Fruit fly (Drosophila melanogaster) whole organism, embryonic: ENCODE data around the gene MRG15.

Source experiments
- ATbp ChIP-seq: fragments of 200-800 bp; sonication (Bioruptor generic); optimal IDR thresholded peaks from 2 replicates; lab custom pipeline; 2017; ENCODE audit warnings: missing biosample characterization, mild to moderate bottlenecking, missing genetic modification characterization, missing genetic modification reagents
- Ada2b ChIP-seq: fragments of 200-800 bp; sonication (Bioruptor generic); IDR thresholded peaks from 2 replicates; pipeline ENCODE4 v1.3.6; 2022; ENCODE audit warnings: missing biosample characterization, missing genetic modification characterization
- Adf1 ChIP-seq: fragments of 200-800 bp; sonication (Bioruptor generic); IDR thresholded peaks from 2 replicates; pipeline ENCODE4 v1.3.6; 2022; ENCODE audit warnings: missing biosample characterization, missing genetic modification characterization
- Bgb ChIP-seq: fragments of 200-800 bp; sonication (Bioruptor generic); IDR thresholded peaks from 2 replicates; pipeline ENCODE4 v1.3.6; 2022; ENCODE audit warnings: missing biosample characterization, missing genetic modification characterization; ENCODE audit not compliant: partially characterized antibody
- Blimp-1 ChIP-seq: fragments of 200-800 bp; sonication (Bioruptor generic); optimal IDR thresholded peaks from 3 replicates; lab custom pipeline; 2018; ENCODE audit warnings: missing biosample characterization, missing genetic modification characterization, mild to moderate bottlenecking, moderate library complexity, missing genetic modification reagents
- BtbVII ChIP-seq: fragments of 200-800 bp; sonication (Bioruptor generic); optimal IDR thresholded peaks from 3 replicates; lab custom pipeline; 2017; ENCODE audit warnings: missing biosample characterization, mild to moderate bottlenecking, missing genetic modification characterization
- CG11696 ChIP-seq: fragments of 200-800 bp; sonication (Bioruptor generic); IDR thresholded peaks from 2 replicates; pipeline ENCODE4 v1.3.6; 2022; ENCODE audit warnings: missing biosample characterization, missing genetic modification characterization
- CG14965 ChIP-seq: fragments of 200-800 bp; sonication (Bioruptor generic); optimal IDR thresholded peaks from 2 replicates; lab custom pipeline; 2016; ENCODE audit warnings: missing biosample characterization, missing genetic modification characterization, borderline replicate concordance
- CG15011 ChIP-seq: fragments of 200-800 bp; sonication (Bioruptor generic); optimal IDR thresholded peaks from 3 replicates; lab custom pipeline; 2018; ENCODE audit warnings: missing biosample characterization, mild to moderate bottlenecking, missing genetic modification characterization
- CG15269 ChIP-seq: fragments of 200-800 bp; sonication (Bioruptor generic); optimal IDR thresholded peaks from 2 replicates; lab custom pipeline; 2018; ENCODE audit warnings: missing biosample characterization, mild to moderate bottlenecking, missing genetic modification characterization, moderate library complexity
- CG2129 ChIP-seq: fragments of 200-800 bp; sonication (Bioruptor generic); IDR thresholded peaks from 2 replicates; pipeline ENCODE4 v1.3.6; 2022; ENCODE audit warnings: missing biosample characterization, missing genetic modification characterization; ENCODE audit not compliant: partially characterized antibody
- CG30020 ChIP-seq: fragments of 200-800 bp; optimal IDR thresholded peaks from 2 replicates; lab custom pipeline; 2019; ENCODE audit warnings: missing biosample characterization, mild to moderate bottlenecking, missing genetic modification characterization, moderate library complexity
- CG4404 ChIP-seq: fragments of 200-800 bp; sonication (Bioruptor generic); IDR thresholded peaks from 2 replicates; pipeline ENCODE4 v1.3.6; 2022; ENCODE audit warnings: missing biosample characterization, missing genetic modification characterization
- CG4424 ChIP-seq: fragments of 200-800 bp; sonication (Bioruptor generic); optimal IDR thresholded peaks from 3 replicates; lab custom pipeline; 2016; ENCODE audit warnings: missing biosample characterization, missing genetic modification characterization
- CG5953 ChIP-seq: fragments of 200-800 bp; sonication (Bioruptor generic); IDR thresholded peaks from 2 replicates; pipeline ENCODE4 v1.3.6; 2022; ENCODE audit warnings: missing biosample characterization, missing genetic modification characterization
- CG6254 ChIP-seq: fragments of 200-800 bp; sonication (Bioruptor generic); optimal IDR thresholded peaks from 3 replicates; lab custom pipeline; 2017; ENCODE audit warnings: mild to moderate bottlenecking, missing biosample characterization, missing genetic modification reagents, missing genetic modification characterization
- CG7745 ChIP-seq: fragments of 200-800 bp; sonication (Bioruptor generic); optimal IDR thresholded peaks from 2 replicates; lab custom pipeline; 2018; ENCODE audit warnings: missing biosample characterization, mild to moderate bottlenecking, missing genetic modification characterization, moderate library complexity
- CG9437 ChIP-seq: fragments of 200-800 bp; sonication (Bioruptor generic); optimal IDR thresholded peaks from 2 replicates; lab custom pipeline; 2018; ENCODE audit warnings: missing biosample characterization, mild to moderate bottlenecking, missing genetic modification characterization
- CG9797 ChIP-seq: fragments of 200-800 bp; sonication (Bioruptor generic); optimal IDR thresholded peaks from 3 replicates; lab custom pipeline; 2018; ENCODE audit warnings: missing biosample characterization, mild to moderate bottlenecking, missing genetic modification characterization
- Chrac-16 ChIP-seq: fragments of 200-800 bp; sonication (Bioruptor generic); optimal IDR thresholded peaks from 3 replicates; lab custom pipeline; 2016; ENCODE audit warnings: missing biosample characterization, missing genetic modification characterization
- CkIIα-i1 ChIP-seq: fragments of 200-800 bp; sonication (Bioruptor generic); IDR thresholded peaks from 2 replicates; pipeline ENCODE4 v1.3.6; 2022; ENCODE audit warnings: missing biosample characterization, missing genetic modification characterization
- D19B ChIP-seq: fragments of 200-800 bp; sonication (Bioruptor generic); optimal IDR thresholded peaks from 2 replicates; lab custom pipeline; 2017; ENCODE audit warnings: missing biosample characterization, mild to moderate bottlenecking, missing genetic modification characterization
- ERR ChIP-seq: fragments of 200-800 bp; sonication (Bioruptor generic); optimal IDR thresholded peaks from 2 replicates; lab custom pipeline; 2016; ENCODE audit warnings: missing biosample characterization, missing genetic modification characterization
- Hr3 ChIP-seq: fragments of 200-800 bp; sonication (Bioruptor generic); optimal IDR thresholded peaks from 3 replicates; lab custom pipeline; 2016; ENCODE audit warnings: missing biosample characterization, missing genetic modification characterization
- MTF-1 ChIP-seq: fragments of 200-800 bp; sonication (Bioruptor generic); optimal IDR thresholded peaks from 2 replicates; lab custom pipeline; 2018; ENCODE audit warnings: missing biosample characterization, mild to moderate bottlenecking, missing genetic modification characterization, borderline replicate concordance
- Pdp1 ChIP-seq, 2 experiments: fragments of 200-800 bp; sonication (Bioruptor generic); optimal IDR thresholded peaks; 3 replicates each; lab custom pipeline; 2016; ENCODE audit warnings: missing biosample characterization in 2 of 2, missing genetic modification characterization in 2 of 2, mild to moderate bottlenecking in 1 of 2, moderate library complexity in 1 of 2
- Sin3A ChIP-seq: fragments of >200 bp; optimal IDR thresholded peaks from 2 replicates; lab custom pipeline; 2018
- Six4 ChIP-seq: fragments of 200-800 bp; sonication (Bioruptor generic); optimal IDR thresholded peaks from 2 replicates; lab custom pipeline; 2016; ENCODE audit warnings: missing biosample characterization, missing genetic modification characterization
- Sox102F ChIP-seq: fragments of 200-800 bp; sonication (Bioruptor generic); optimal IDR thresholded peaks from 2 replicates; lab custom pipeline; 2018; ENCODE audit warnings: missing biosample characterization, mild to moderate bottlenecking, missing genetic modification characterization, moderate library complexity
- Stat92E ChIP-seq, 3 experiments: fragments of >200 bp in 2 of 3; fragments of 200-800 bp in 1 of 3; sonication (Bioruptor generic) in 1 of 3; optimal IDR thresholded peaks; 2 replicates each; lab custom pipeline; 2017 to 2019; ENCODE audit warnings: missing biosample characterization in 3 of 3, missing genetic modification characterization in 3 of 3, mild to moderate bottlenecking in 1 of 3, moderate library complexity in 1 of 3
- ase ChIP-seq: fragments of 200-800 bp; sonication (Bioruptor generic); IDR thresholded peaks from 3 replicates; pipeline ENCODE4 v1.3.6; 2022; ENCODE audit warnings: missing biosample characterization, missing genetic modification characterization
- crc ChIP-seq: fragments of 200-800 bp; sonication (Bioruptor generic); optimal IDR thresholded peaks from 2 replicates; lab custom pipeline; 2016; ENCODE audit warnings: missing biosample characterization, missing genetic modification characterization
- croc ChIP-seq: fragments of 200-800 bp; sonication (Bioruptor generic); conservative IDR thresholded peaks from 3 replicates; pipeline ENCODE4 v1.3.6; 2022; ENCODE audit warnings: missing biosample characterization, missing genetic modification characterization
- emc ChIP-seq: fragments of 200-800 bp; sonication (Bioruptor generic); optimal IDR thresholded peaks from 2 replicates; lab custom pipeline; 2016; ENCODE audit warnings: missing biosample characterization, missing genetic modification characterization
- ems ChIP-seq: fragments of 200-800 bp; sonication (Bioruptor generic); optimal IDR thresholded peaks from 3 replicates; lab custom pipeline; 2016; ENCODE audit warnings: missing biosample characterization, missing genetic modification characterization
- ewg ChIP-seq: fragments of 200-800 bp; sonication (Bioruptor generic); optimal IDR thresholded peaks from 3 replicates; lab custom pipeline; 2017; ENCODE audit warnings: mild to moderate bottlenecking, missing biosample characterization, missing genetic modification reagents, missing genetic modification characterization
- fd64A ChIP-seq: fragments of 200-800 bp; sonication (Bioruptor generic); optimal IDR thresholded peaks from 3 replicates; lab custom pipeline; 2018; ENCODE audit warnings: missing biosample characterization, mild to moderate bottlenecking, missing genetic modification characterization
- fd96Cb ChIP-seq: fragments of 200-800 bp; sonication (Bioruptor generic); optimal IDR thresholded peaks from 2 replicates; lab custom pipeline; 2018; ENCODE audit warnings: missing biosample characterization, mild to moderate bottlenecking, missing genetic modification characterization, moderate library complexity
- gem ChIP-seq: fragments of 200-800 bp; sonication (Bioruptor generic); optimal IDR thresholded peaks from 2 replicates; lab custom pipeline; 2019; ENCODE audit warnings: missing biosample characterization, mild to moderate bottlenecking, missing genetic modification characterization, moderate library complexity
- gro ChIP-seq: fragments of 200-800 bp; sonication (Bioruptor generic); optimal IDR thresholded peaks from 2 replicates; lab custom pipeline; 2016; ENCODE audit warnings: missing biosample characterization, missing genetic modification characterization
- hth ChIP-seq: fragments of >200 bp; optimal IDR thresholded peaks from 2 replicates; lab custom pipeline; 2017; ENCODE audit warnings: inconsistent platforms
- mld ChIP-seq: fragments of 200-800 bp; sonication (Bioruptor generic); IDR thresholded peaks from 3 replicates; pipeline ENCODE4 v1.3.6; 2022; ENCODE audit warnings: missing biosample characterization, missing genetic modification characterization; ENCODE audit not compliant: partially characterized antibody
- nom ChIP-seq: fragments of 200-800 bp; sonication (Bioruptor generic); optimal IDR thresholded peaks from 2 replicates; lab custom pipeline; 2017; ENCODE audit warnings: missing biosample characterization, missing genetic modification characterization, mild to moderate bottlenecking, moderate library complexity, missing genetic modification reagents
- sens-2 ChIP-seq: fragments of 200-800 bp; sonication (Bioruptor generic); IDR thresholded peaks from 2 replicates; pipeline ENCODE4 v1.3.6; 2022; ENCODE audit warnings: missing biosample characterization, missing genetic modification characterization
- seq ChIP-seq: fragments of 200-800 bp; sonication (Bioruptor generic); IDR thresholded peaks from 2 replicates; pipeline ENCODE4 v1.3.6; 2022; ENCODE audit warnings: missing biosample characterization, missing genetic modification characterization
- sqz ChIP-seq: fragments of 200-800 bp; sonication (Bioruptor generic); optimal IDR thresholded peaks from 3 replicates; lab custom pipeline; 2018; ENCODE audit warnings: missing biosample characterization, mild to moderate bottlenecking, missing genetic modification characterization
- stc ChIP-seq: fragments of 200-800 bp; sonication (Bioruptor generic); IDR thresholded peaks from 2 replicates; pipeline ENCODE4 v1.3.6; 2022; ENCODE audit warnings: missing biosample characterization, missing genetic modification characterization
- sug ChIP-seq: fragments of 200-800 bp; optimal IDR thresholded peaks from 2 replicates; lab custom pipeline; 2019; ENCODE audit warnings: missing biosample characterization, mild to moderate bottlenecking, missing genetic modification characterization, moderate library complexity
- unc-4 ChIP-seq: fragments of 200-800 bp; sonication (Bioruptor generic); IDR thresholded peaks from 2 replicates; pipeline ENCODE4 v1.3.6; 2022; ENCODE audit warnings: missing biosample characterization, missing genetic modification characterization; ENCODE audit not compliant: partially characterized antibody

Gene MRG15

DNA sequence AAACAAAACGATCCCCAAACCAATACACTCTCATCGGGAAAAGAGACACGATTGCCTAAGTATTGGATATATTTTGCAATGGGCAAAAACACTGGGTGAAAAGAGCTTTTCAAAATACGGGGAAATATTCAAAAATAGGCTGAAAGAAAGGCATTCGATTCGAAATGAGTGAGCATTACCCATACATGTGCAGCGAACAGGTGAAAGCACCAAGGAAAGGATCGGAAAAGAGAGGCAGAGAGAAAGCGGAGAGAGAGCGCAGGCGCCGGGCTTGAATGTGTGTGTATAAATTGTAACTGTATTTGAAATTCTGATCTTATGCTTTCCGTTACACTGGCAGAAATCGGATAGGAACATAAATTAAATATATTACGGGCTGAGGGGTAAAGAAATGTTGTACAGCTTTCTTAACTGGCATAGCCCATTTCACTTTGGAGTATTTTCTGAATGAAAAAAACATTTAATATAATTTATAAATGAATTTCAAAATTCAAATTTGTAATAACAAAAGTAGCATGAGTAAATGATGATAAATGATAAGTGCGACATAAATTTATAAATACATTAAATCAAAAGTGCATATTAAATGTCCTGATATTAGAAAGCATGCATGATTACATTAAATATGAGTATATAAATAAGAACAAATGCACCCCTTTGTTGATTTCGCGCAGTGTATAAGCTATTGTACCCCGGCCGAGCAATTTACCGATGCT is 2.9 kb upstream of the MRG15 start (continued):
- TF ChIP-seq Sox102F (GFP tag; lab: Kevin White, UChicago) (peak; percentile 78), Hr3 (GFP tag; lab: Kevin White, UChicago) (peak; percentile 83), CkIIα-i1 (GFP tag; lab: Robert Waterston, UW) (no peak), MTF-1 (GFP tag; lab: Kevin White, UChicago) (no peak), ERR (GFP tag; lab: Kevin White, UChicago) (no peak), CG30020 (tag; lab: Kevin White, UChicago) (peak; percentile 45), fd64A (no peak), ATbp (GFP tag; lab: Kevin White, UChicago) (peak; percentile 54), CG5953 (no peak), ewg (peak; percentile 54), Sin3A (lab: Kevin White, UChicago) (no peak), CG4424 (GFP tag; lab: Kevin White, UChicago) (peak; percentile 79), mld (GFP tag; lab: Robert Waterston, UW) (no peak), CG11696 (GFP tag; lab: Robert Waterston, UW) (no peak), ems (GFP tag; lab: Kevin White, UChicago) (no peak), Bgb (GFP tag; lab: Robert Waterston, UW) (no peak), CG2129 (GFP tag; lab: Robert Waterston, UW) (no peak), D19B (GFP tag; lab: Kevin White, UChicago) (peak; percentile 8), BtbVII (GFP tag; lab: Kevin White, UChicago) (peak; percentile 40), ase (GFP tag; lab: Robert Waterston, UW) (no peak), Adf1 (GFP tag; lab: Robert Waterston, UW) (no peak), stc (GFP tag; lab: Robert Waterston, UW) (no peak; the same call in 1 of the 2 replicates), CG14965 (GFP tag; lab: Kevin White, UChicago) (no peak), fd96Cb (tag; lab: Kevin White, UChicago) (peak; percentile 78), gem (tag; lab: Kevin White, UChicago) (peak; percentile 88), CG9797 (GFP tag; lab: Kevin White, UChicago) (no peak), CG7745 (tag; lab: Kevin White, UChicago) (no peak), crc (no peak), seq (no peak), CG15011 (GFP tag; lab: Kevin White, UChicago) (peak; percentile 12), CG15269 (peak; percentile 69), Six4 (GFP tag; lab: Kevin White, UChicago) (peak; percentile 74), emc (GFP tag; lab: Kevin White, UChicago) (no peak), Pdp1 (GFP tag; optimal IDR thresholded peaks at IDR 0.05; lab: Kevin White, UChicago) (peak; percentile 15 to 36), sqz (GFP tag; lab: Kevin White, UChicago) (peak; percentile 61), Ada2b (GFP tag; lab: Robert Waterston, UW) (peak; percentile 19; the same call in 1 of the 2 replicates), croc (GFP tag; lab: Robert Waterston, UW) (peak; percentile 46; the same call in 2 of the 3 replicates), Blimp-1 (GFP tag; lab: Kevin White, UChicago) (peak; percentile 70), sug (peak; percentile 62), CG9437 (GFP tag; lab: Kevin White, UChicago) (peak; percentile 77), unc-4 (no peak), gro (GFP tag; lab: Kevin White, UChicago) (no peak), hth (lab: Kevin White, UChicago) (no peak), sens-2 (GFP tag; lab: Robert Waterston, UW) (no peak), Stat92E (GFP tag; optimal IDR thresholded peaks at IDR 0.05; lab: Kevin White, UChicago) (no peak), Chrac-16 (GFP tag; lab: Kevin White, UChicago) (peak; percentile 51), CG4404 (GFP tag; lab: Robert Waterston, UW) (peak; percentile 38; the same call in 1 of the 2 replicates), CG6254 (peak; percentile 62), nom (GFP tag; lab: Kevin White, UChicago) (no peak)
